Fruit fly (Drosophila melanogaster): Measurements from ENCODE around the gene yem.

dm6 chr3R:29158721-29159120, 36.0 kb upstream of the yem start:
- no peak for TF ChIP-seq Dfd (GFP tag; optimal IDR thresholded peaks at IDR 0.05)
- TF ChIP-seq br (GFP tag; optimal IDR thresholded peaks at IDR 0.05), result no peak
- TF ChIP-seq h (GFP tag; optimal IDR thresholded peaks at IDR 0.05), result no peak
- no peak for TF ChIP-seq foxo (GFP tag; optimal IDR thresholded peaks at IDR 0.05)
- no peak for TF ChIP-seq pan (optimal IDR thresholded peaks at IDR 0.05)
- no peak for TF ChIP-seq fru (GFP tag; optimal IDR thresholded peaks at IDR 0.05)
- TF ChIP-seq psq (GFP tag; optimal IDR thresholded peaks at IDR 0.05), result no peak
- TF ChIP-seq dsf (GFP tag; optimal IDR thresholded peaks at IDR 0.05; ENCODE audit: borderline replicate concordance), result no peak
- no peak for TF ChIP-seq CG32264 (GFP tag; optimal IDR thresholded peaks at IDR 0.05)
- no peak for TF ChIP-seq OdsH (GFP tag; optimal IDR thresholded peaks at IDR 0.05)
- no peak for TF ChIP-seq Vsx2 (GFP tag; optimal IDR thresholded peaks at IDR 0.05; ENCODE audit: partially characterized antibody)
